Worm (Caenorhabditis elegans) whole organism, L4 larva: Measurements from ENCODE around the gene fbxb-52.

Source experiments
- ama-1 ChIP-seq: fragments of 150-350 bp; optimal IDR thresholded peaks from 2 replicates; lab custom pipeline; 2014; ENCODE audit warnings: inconsistent platforms, mixed read lengths
- ctbp-1 ChIP-seq: fragments of 200-800 bp; sonication (Bioruptor generic); IDR thresholded peaks from 2 replicates; pipeline ENCODE4 v1.3.6; 2022; ENCODE audit warnings: missing genetic modification reagents, missing genetic modification characterization, missing compliant biosample characterization
- fos-1 ChIP-seq: fragments of 150-350 bp; optimal IDR thresholded peaks from 2 replicates; lab custom pipeline; 2014; ENCODE audit warnings: missing biosample characterization, missing genetic modification characterization
- hif-1 ChIP-seq, 2 experiments: sonication (generic microtip); optimal IDR thresholded peaks; 2 replicates each; lab custom pipeline; 2016 to 2017; ENCODE audit warnings: missing compliant biosample characterization in 2 of 2, missing genetic modification characterization in 2 of 2, missing genetic modification reagents in 2 of 2, missing genotype in 2 of 2, mild to moderate bottlenecking in 1 of 2
- lin-15B ChIP-seq: fragments of 150-350 bp; sonication (generic microtip); optimal IDR thresholded peaks from 3 replicates; lab custom pipeline; 2014; ENCODE audit warnings: missing biosample characterization, missing genetic modification characterization
- nhr-11 ChIP-seq: fragments of 150-350 bp; optimal IDR thresholded peaks from 2 replicates; lab custom pipeline; 2014; ENCODE audit warnings: missing biosample characterization, missing genetic modification characterization
- nhr-76 ChIP-seq: fragments of 150-350 bp; optimal IDR thresholded peaks from 2 replicates; lab custom pipeline; 2014; ENCODE audit warnings: missing biosample characterization, missing genetic modification characterization
- snpc-4 ChIP-seq: fragments of 150-350 bp; optimal IDR thresholded peaks from 2 replicates; lab custom pipeline; 2014; ENCODE audit warnings: missing biosample characterization, missing genetic modification characterization

DNA sequence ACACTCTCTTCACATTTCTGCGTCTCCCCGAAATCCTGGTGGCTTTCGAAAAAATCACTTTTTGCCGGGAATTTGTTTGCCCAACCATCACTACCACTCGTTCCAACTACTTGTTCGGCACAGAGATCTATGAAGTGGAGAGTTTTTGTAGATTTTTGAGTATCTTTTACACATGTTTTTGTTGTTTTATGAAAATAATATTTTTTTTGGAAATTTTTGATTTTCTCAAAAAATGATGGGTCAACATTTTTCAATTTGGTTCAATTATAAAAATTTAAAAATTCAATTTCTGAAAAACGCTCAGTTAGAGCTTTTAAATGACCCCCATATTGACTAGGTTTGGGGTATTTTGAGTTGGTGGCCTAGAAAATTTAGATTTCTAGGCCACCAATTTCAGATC lies 24.9 kb downstream of the fbxb-52 start, which contains the start of gene Y51H7BR.7:
- TF ChIP-seq lin-15B, result no peak
- TF ChIP-seq nhr-76 (tag; lab: Kevin White, UChicago), result no peak
- no peak for TF ChIP-seq nhr-11 (tag; lab: Kevin White, UChicago)
- TF ChIP-seq fos-1, result no peak
- no peak for TF ChIP-seq ama-1
- no peak for TF ChIP-seq hif-1 (tag; optimal IDR thresholded peaks at IDR 0.05; lab: Kevin White, UChicago)
- TF ChIP-seq snpc-4 (tag; lab: Kevin White, UChicago), result no peak
- no peak for TF ChIP-seq ctbp-1 (GFP tag; lab: Robert Waterston, UW)
